Worm (Caenorhabditis elegans) whole organism, mixed stage, embryonic: ENCODE data around the gene C06A1.6.

Experiments used
- ceh-39 ChIP-seq: fragments of 150-350 bp; optimal IDR thresholded peaks from 2 replicates; lab custom pipeline; 2014; ENCODE audit warnings: missing biosample characterization, missing genetic modification characterization
- elt-3 ChIP-seq: fragments of 150-350 bp; optimal IDR thresholded peaks from 2 replicates; lab custom pipeline; 2014; ENCODE audit warnings: missing biosample characterization, missing genetic modification characterization
- lin-13 ChIP-seq: fragments of 150-350 bp; optimal IDR thresholded peaks from 2 replicates; lab custom pipeline; 2014; ENCODE audit warnings: missing biosample characterization, missing genetic modification characterization
- lsy-2 ChIP-seq: fragments of 150-350 bp; optimal IDR thresholded peaks from 2 replicates; lab custom pipeline; 2014; ENCODE audit warnings: missing biosample characterization, missing genetic modification characterization
- mab-5 ChIP-seq: fragments of 150-350 bp; optimal IDR thresholded peaks from 2 replicates; lab custom pipeline; 2014; ENCODE audit warnings: missing biosample characterization, missing genetic modification characterization
- mep-1 ChIP-seq: fragments of 150-350 bp; optimal IDR thresholded peaks from 2 replicates; lab custom pipeline; 2017; ENCODE audit warnings: missing biosample characterization, missing genetic modification reagents, missing genetic modification characterization, inconsistent platforms
- nhr-237 ChIP-seq: fragments of 150-350 bp; optimal IDR thresholded peaks from 2 replicates; lab custom pipeline; 2014; ENCODE audit warnings: missing biosample characterization, missing genetic modification characterization
- pha-4 ChIP-seq: fragments of 150-350 bp; optimal IDR thresholded peaks from 2 replicates; lab custom pipeline; 2018; ENCODE audit warnings: missing biosample characterization, missing genetic modification reagents, missing genetic modification characterization
- snpc-4 ChIP-seq: fragments of 150-350 bp; optimal IDR thresholded peaks from 2 replicates; lab custom pipeline; 2014; ENCODE audit warnings: missing biosample characterization, missing genetic modification characterization
- sptf-1 ChIP-seq: sonication (generic microtip); optimal IDR thresholded peaks from 2 replicates; lab custom pipeline; 2017; ENCODE audit warnings: mild to moderate bottlenecking, missing genetic modification characterization, moderate library complexity, missing compliant biosample characterization
- unc-39 ChIP-seq: fragments of 150-350 bp; optimal IDR thresholded peaks from 2 replicates; lab custom pipeline; 2014; ENCODE audit warnings: missing biosample characterization, missing genetic modification characterization
- unc-62 ChIP-seq: fragments of 150-350 bp; optimal IDR thresholded peaks from 2 replicates; lab custom pipeline; 2014; ENCODE audit warnings: missing biosample characterization, missing genetic modification reagents, missing genetic modification characterization

DNA sequence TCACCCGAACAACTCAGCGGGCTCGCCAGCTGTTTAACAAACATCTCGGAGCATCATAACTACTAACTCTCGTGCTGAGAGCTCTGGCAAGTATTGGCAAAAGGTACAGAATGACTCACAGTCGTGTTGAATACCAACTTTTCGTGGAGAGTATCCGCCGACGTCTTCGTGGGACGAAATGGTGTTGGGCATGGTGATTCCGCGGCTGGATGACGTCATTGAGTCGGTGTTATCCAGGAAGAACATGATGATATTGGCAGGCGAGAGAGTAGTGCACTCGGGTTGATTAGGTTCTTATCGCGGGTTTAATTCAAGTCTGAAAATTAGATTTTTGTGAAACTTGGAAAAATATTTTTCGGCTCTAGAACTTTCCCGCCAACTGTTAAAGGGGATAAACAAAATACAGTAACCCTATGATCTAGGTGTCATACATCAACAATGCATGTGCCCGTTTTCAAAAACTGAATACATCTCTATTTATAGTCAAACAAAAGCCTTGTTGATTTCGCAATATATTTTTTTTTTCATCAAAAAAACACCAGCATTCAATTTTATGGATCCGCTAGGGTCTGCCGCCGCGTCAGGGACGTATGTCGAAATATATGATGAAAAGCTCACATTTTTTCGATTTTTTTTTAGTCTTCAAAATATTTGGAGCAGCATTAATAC is 11.0 kb downstream of the C06A1.6 start:
- no peak for TF ChIP-seq unc-62 (GFP tag; lab: Kevin White, UChicago)
- no peak for TF ChIP-seq mep-1
- TF ChIP-seq ceh-39 (tag; lab: Kevin White, UChicago): no peak
- no peak for TF ChIP-seq unc-39 (tag; lab: Kevin White, UChicago)
- no peak for TF ChIP-seq nhr-237 (tag; lab: Kevin White, UChicago)
- TF ChIP-seq elt-3 (tag; lab: Kevin White, UChicago): no peak
- TF ChIP-seq lsy-2 (tag; lab: Kevin White, UChicago): no peak
- no peak for TF ChIP-seq mab-5
- TF ChIP-seq sptf-1 (tag; lab: Kevin White, UChicago): no peak
- TF ChIP-seq pha-4 (tag; lab: Kevin White, UChicago): no peak
- TF ChIP-seq snpc-4: no peak
- no peak for TF ChIP-seq lin-13 (tag; lab: Kevin White, UChicago)
